Fruit fly (Drosophila melanogaster): ENCODE measurements around the gene Syt14.

Syt14 gene

DNA sequence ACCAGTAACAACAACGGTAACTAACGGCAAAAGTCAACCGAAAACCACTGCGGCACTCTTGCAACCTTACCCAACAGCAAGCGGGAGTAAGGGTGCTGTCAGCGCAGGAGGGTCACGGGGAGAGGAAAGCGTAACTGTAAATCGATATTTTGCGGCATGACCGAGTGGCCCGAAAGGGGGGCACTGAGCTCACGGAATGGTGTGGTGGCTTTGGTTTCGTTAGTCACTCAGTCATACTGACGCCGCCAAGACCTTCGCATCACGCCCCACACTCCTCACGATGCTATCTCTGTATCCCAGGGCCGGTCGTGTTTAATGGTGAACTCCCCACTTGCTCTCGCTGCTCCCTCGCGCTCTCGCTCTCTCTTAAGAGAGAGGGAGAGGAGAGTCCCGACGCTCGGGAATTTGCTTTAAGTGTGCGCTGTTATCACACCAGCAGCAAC lies 41.8 kb upstream of the Syt14 start (continued):
- no peak for TF ChIP-seq CG6808 (GFP tag; optimal IDR thresholded peaks at IDR 0.05)
- TF ChIP-seq Ets96B (tag; optimal IDR thresholded peaks at IDR 0.05) = no peak
- TF ChIP-seq CG8319 (GFP tag; optimal IDR thresholded peaks at IDR 0.05) = no peak
- no peak for TF ChIP-seq pdm3 (GFP tag; optimal IDR thresholded peaks at IDR 0.05)
- TF ChIP-seq CG9139 (GFP tag; optimal IDR thresholded peaks at IDR 0.05) = no peak
- TF ChIP-seq CG10669 (GFP tag; optimal IDR thresholded peaks at IDR 0.05) = no peak
- TF ChIP-seq Met (GFP tag; optimal IDR thresholded peaks at IDR 0.05) = no peak
- TF ChIP-seq ss (GFP tag; optimal IDR thresholded peaks at IDR 0.05) = peak in 1 of 2 experiments; percentile 24
- no peak for TF ChIP-seq dac (GFP tag; optimal IDR thresholded peaks at IDR 0.05)
- no peak for TF ChIP-seq Ets21C (GFP tag; optimal IDR thresholded peaks at IDR 0.05)
- TF ChIP-seq net (GFP tag; optimal IDR thresholded peaks at IDR 0.05) = peak; percentile 11
- TF ChIP-seq CG10631 (GFP tag; optimal IDR thresholded peaks at IDR 0.05) = no peak
- peak; percentile 36 for TF ChIP-seq Lpt (GFP tag; optimal IDR thresholded peaks at IDR 0.05)
- TF ChIP-seq CG6854 (GFP tag; optimal IDR thresholded peaks at IDR 0.05) = peak; percentile 19
- peak; percentile 73 for TF ChIP-seq Eip78C (GFP tag)
- peak; percentile 14 for TF ChIP-seq CG3919 (GFP tag; optimal IDR thresholded peaks at IDR 0.05)
- TF ChIP-seq Sox15 (GFP tag; optimal IDR thresholded peaks at IDR 0.05) = no peak
- peak; percentile 89 for TF ChIP-seq svp (GFP tag)
- TF ChIP-seq Blimp-1 (GFP tag; optimal IDR thresholded peaks at IDR 0.05) = no peak

DNA sequence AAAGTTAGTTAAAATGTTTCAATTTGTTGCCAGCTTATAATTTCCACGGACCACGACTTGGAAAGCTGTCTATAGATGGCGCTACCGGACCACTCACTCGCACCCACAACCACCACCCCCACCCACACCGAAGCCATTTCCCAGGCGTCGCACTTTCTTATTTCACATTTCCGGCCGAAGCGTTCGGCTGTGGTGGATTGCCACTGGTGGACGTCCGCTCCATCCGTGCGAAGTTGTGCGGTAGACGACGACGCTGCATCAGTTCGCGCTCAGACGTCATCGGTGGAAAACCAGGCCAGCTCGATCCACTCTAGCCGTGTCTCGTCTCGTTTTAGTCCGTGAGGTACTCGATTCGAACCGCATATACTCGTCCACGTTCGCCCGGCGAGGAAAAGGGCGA lies 40.8 kb upstream of the Syt14 start, which contains the start of gene CG1090:
Gene CG1090, plus strand, starts transcription at position 259 of the 400 bp plus-strand sequence.
- no peak for TF ChIP-seq salr (GFP tag; optimal IDR thresholded peaks at IDR 0.05)
- TF ChIP-seq Ets96B (tag; optimal IDR thresholded peaks at IDR 0.05) = no peak
- no peak for TF ChIP-seq Eip93F (GFP tag; optimal IDR thresholded peaks at IDR 0.05)
- no peak for TF ChIP-seq Met (GFP tag; optimal IDR thresholded peaks at IDR 0.05)
- no peak for TF ChIP-seq lz (GFP tag; optimal IDR thresholded peaks at IDR 0.05)
- peak; percentile 13 for TF ChIP-seq CG16779 (tag; optimal IDR thresholded peaks at IDR 0.05)
- no peak for TF ChIP-seq CG6854 (GFP tag; optimal IDR thresholded peaks at IDR 0.05)
- no peak for TF ChIP-seq CG6163 (GFP tag; IDR thresholded peaks at IDR 0.05)
- no peak for TF ChIP-seq CG31627 (GFP tag; optimal IDR thresholded peaks at IDR 0.05)
- TF ChIP-seq net (GFP tag; optimal IDR thresholded peaks at IDR 0.05) = peak; percentile 8
- no peak for TF ChIP-seq achi (GFP tag; optimal IDR thresholded peaks at IDR 0.05)
- no peak for TF ChIP-seq vri (GFP tag; optimal IDR thresholded peaks at IDR 0.05)
- no peak for TF ChIP-seq esn (GFP tag; optimal IDR thresholded peaks at IDR 0.05)
- TF ChIP-seq CG8119 (GFP tag; IDR thresholded peaks at IDR 0.05) = no peak
- TF ChIP-seq CG34406 (GFP tag; optimal IDR thresholded peaks at IDR 0.05) = no peak

DNA sequence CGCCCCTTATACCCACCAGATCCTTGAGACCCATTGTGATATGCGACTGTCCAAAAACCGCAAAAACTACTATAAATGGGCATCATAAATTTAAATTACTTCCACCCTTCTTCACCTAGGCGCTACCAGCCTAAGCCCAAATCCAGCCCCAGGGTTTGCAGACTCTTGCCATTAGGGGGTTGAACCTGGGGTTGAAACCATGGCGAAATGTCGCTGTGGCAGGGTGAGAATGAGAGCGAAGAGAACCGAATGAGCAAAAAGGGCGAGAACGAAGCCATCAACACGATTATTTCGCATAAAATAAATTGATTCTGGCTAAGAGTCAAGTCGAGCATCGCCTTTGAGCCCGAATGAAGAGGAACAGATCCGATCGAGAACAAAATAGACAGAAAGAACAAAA lies 34.7 kb upstream of the Syt14 start:
- TF ChIP-seq CG8319 (GFP tag; optimal IDR thresholded peaks at IDR 0.05) (no peak), spab (GFP tag; optimal IDR thresholded peaks at IDR 0.05) (no peak), CG9139 (GFP tag; optimal IDR thresholded peaks at IDR 0.05) (no peak), Gug (GFP tag; IDR thresholded peaks at IDR 0.05) (no peak), esn (GFP tag; optimal IDR thresholded peaks at IDR 0.05) (no peak), Blimp-1 (GFP tag; optimal IDR thresholded peaks at IDR 0.05) (no peak), CG6854 (GFP tag; optimal IDR thresholded peaks at IDR 0.05) (no peak), CG10631 (GFP tag; optimal IDR thresholded peaks at IDR 0.05) (no peak), pdm3 (GFP tag; optimal IDR thresholded peaks at IDR 0.05) (no peak), CG32006 (GFP tag; optimal IDR thresholded peaks at IDR 0.05) (no peak), lz (GFP tag; optimal IDR thresholded peaks at IDR 0.05) (no peak), eg (GFP tag; IDR thresholded peaks at IDR 0.05) (no peak), CG7368 (GFP tag; optimal IDR thresholded peaks at IDR 0.05) (no peak), Met (GFP tag; optimal IDR thresholded peaks at IDR 0.05) (no peak), CG34406 (GFP tag; optimal IDR thresholded peaks at IDR 0.05) (no peak)

- TF ChIP-seq CG10631 (GFP tag; optimal IDR thresholded peaks at IDR 0.05) (no peak), eg (GFP tag; IDR thresholded peaks at IDR 0.05) (no peak), CG4318 (GFP tag; optimal IDR thresholded peaks at IDR 0.05) (no peak), Smox (GFP tag; optimal IDR thresholded peaks at IDR 0.05) (no peak), Met (GFP tag; optimal IDR thresholded peaks at IDR 0.05) (no peak), esn (GFP tag; optimal IDR thresholded peaks at IDR 0.05) (no peak), Eip78C (GFP tag) (no peak), fkh (GFP tag; optimal IDR thresholded peaks at IDR 0.05) (no peak), CG6808 (GFP tag; optimal IDR thresholded peaks at IDR 0.05) (no peak), fd59A (GFP tag; optimal IDR thresholded peaks at IDR 0.05) (no peak), CG1621 (tag; optimal IDR thresholded peaks at IDR 0.05) (no peak), lz (GFP tag; optimal IDR thresholded peaks at IDR 0.05) (no peak), CG7368 (GFP tag; optimal IDR thresholded peaks at IDR 0.05) (no peak), CG11902 (GFP tag; optimal IDR thresholded peaks at IDR 0.05) (no peak), Eip93F (GFP tag; optimal IDR thresholded peaks at IDR 0.05) (no peak), topi (GFP tag; optimal IDR thresholded peaks at IDR 0.05) (no peak), dsx (GFP tag; optimal IDR thresholded peaks at IDR 0.05; ENCODE audit: poor library complexity, severe bottlenecking) (no peak), Blimp-1 (GFP tag; optimal IDR thresholded peaks at IDR 0.05) (no peak)
These were observed 31.3 kb upstream of the Syt14 start for dm6 chr3R:4350199-4350598.
